Fruit fly (Drosophila melanogaster): ENCODE results near the gene CG32241.

DNA sequence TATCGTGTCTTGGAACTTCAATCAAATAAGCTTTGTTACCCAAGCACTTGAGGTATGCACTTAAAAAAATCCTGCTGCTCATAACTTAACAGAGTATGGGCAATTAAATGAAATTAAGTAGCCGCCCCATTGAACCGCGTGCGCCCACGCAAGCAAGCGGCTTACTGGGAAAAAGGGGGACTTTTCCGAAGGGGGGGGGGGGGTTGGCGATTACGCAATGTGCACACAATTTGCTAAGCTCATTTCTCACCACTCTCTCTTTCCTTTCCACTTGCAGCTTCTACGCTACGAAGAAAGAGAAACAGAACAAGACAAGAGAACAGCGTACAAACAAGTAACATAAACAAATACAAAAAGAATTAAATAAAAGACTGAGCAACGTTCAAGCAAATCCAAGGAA, 48.9 kb downstream of the CG32241 start:
- TF ChIP-seq CG33017 (tag; optimal IDR thresholded peaks at IDR 0.05) (no peak), cic (GFP tag; optimal IDR thresholded peaks at IDR 0.05) (no peak), CG12768 (GFP tag; optimal IDR thresholded peaks at IDR 0.05) (no peak), Mnt (GFP tag; optimal IDR thresholded peaks at IDR 0.05) (no peak), CG7101 (tag; optimal IDR thresholded peaks at IDR 0.05) (no peak)
